Worm (Caenorhabditis elegans) whole organism, young adult: ENCODE data around the gene fbxa-72.

Experiments
- B0019.2 ChIP-seq: fragments of 200-800 bp; sonication (Bioruptor generic); conservative IDR thresholded peaks from 2 replicates; pipeline ENCODE4 v1.3.6; 2022; ENCODE audit warnings: missing genetic modification reagents, missing genetic modification characterization, missing compliant biosample characterization
- B0336.3 ChIP-seq: fragments of 200-800 bp; sonication (Bioruptor generic); IDR thresholded peaks from 2 replicates; pipeline ENCODE4 v1.3.6; 2022; ENCODE audit warnings: missing genetic modification characterization, missing compliant biosample characterization
- D2030.7 ChIP-seq: fragments of 200-800 bp; sonication (Bioruptor generic); IDR thresholded peaks from 2 replicates; pipeline ENCODE4 v1.3.6; 2022; ENCODE audit warnings: missing genetic modification reagents, missing genetic modification characterization, missing compliant biosample characterization
- F39B2.1 ChIP-seq: fragments of 200-800 bp; sonication (Bioruptor generic); IDR thresholded peaks from 2 replicates; pipeline ENCODE4 v1.3.6; 2022; ENCODE audit warnings: missing genetic modification reagents, missing genetic modification characterization, missing compliant biosample characterization
- F57A8.1 ChIP-seq: fragments of 200-800 bp; sonication (Bioruptor generic); optimal IDR thresholded peaks from 2 replicates; lab custom pipeline; 2018; ENCODE audit warnings: mild to moderate bottlenecking, missing genetic modification characterization, moderate library complexity, missing compliant biosample characterization
- T26A5.8 ChIP-seq: sonication (generic microtip); optimal IDR thresholded peaks from 2 replicates; lab custom pipeline; 2016; ENCODE audit warnings: missing genetic modification characterization, missing compliant biosample characterization
- Y53F4B.3 ChIP-seq: fragments of 200-800 bp; sonication (Bioruptor generic); IDR thresholded peaks from 2 replicates; pipeline ENCODE4 v1.3.6; 2022; ENCODE audit warnings: missing genetic modification reagents, missing genetic modification characterization, missing compliant biosample characterization
- Y53G8AR.9 ChIP-seq: fragments of 200-800 bp; sonication (Bioruptor generic); conservative IDR thresholded peaks from 2 replicates; pipeline ENCODE4 v1.3.6; 2022; ENCODE audit warnings: missing genetic modification reagents, missing genetic modification characterization, missing compliant biosample characterization
- Y95B8A.8 ChIP-seq: fragments of 200-800 bp; sonication (Bioruptor generic); IDR thresholded peaks from 2 replicates; pipeline ENCODE4 v1.3.6; 2022; ENCODE audit warnings: missing genetic modification reagents, missing genetic modification characterization, missing compliant biosample characterization
- akir-1 ChIP-seq: fragments of 200-800 bp; sonication (Bioruptor generic); optimal IDR thresholded peaks from 2 replicates; lab custom pipeline; 2018; ENCODE audit warnings: mild to moderate bottlenecking, missing genetic modification characterization, moderate library complexity, missing compliant biosample characterization
- aptf-3 ChIP-seq: fragments of 200-800 bp; sonication (Bioruptor generic); IDR thresholded peaks from 2 replicates; pipeline ENCODE4 v1.3.6; 2022; ENCODE audit warnings: missing genetic modification characterization, missing compliant biosample characterization
- athp-1 ChIP-seq: sonication (generic microtip); optimal IDR thresholded peaks from 2 replicates; lab custom pipeline; 2017; ENCODE audit warnings: mild to moderate bottlenecking, missing genetic modification characterization, missing compliant biosample characterization
- attf-3 ChIP-seq: fragments of 200-800 bp; sonication (Bioruptor generic); conservative IDR thresholded peaks from 2 replicates; pipeline ENCODE4 v1.3.6; 2022; ENCODE audit warnings: missing genetic modification reagents, missing genetic modification characterization, missing compliant biosample characterization
- cebp-1 ChIP-seq, 2 experiments: fragments of 200-800 bp in 1 of 2; sonication (Bioruptor generic) in 1 of 2; sonication (generic microtip) in 1 of 2; IDR thresholded peaks in 1 of 2; optimal IDR thresholded peaks in 1 of 2; 2 replicates each; pipeline versions ENCODE4 v1.3.6 to Lab custom; 2017 to 2022; ENCODE audit warnings: missing compliant biosample characterization in 2 of 2, missing genetic modification characterization in 2 of 2, mild to moderate bottlenecking in 1 of 2, missing genetic modification reagents in 1 of 2, moderate library complexity in 1 of 2
- ceh-58 ChIP-seq: fragments of 200-800 bp; sonication (Bioruptor generic); IDR thresholded peaks from 2 replicates; pipeline ENCODE4 v1.3.6; 2022; ENCODE audit warnings: missing genetic modification characterization, missing compliant biosample characterization
- ceh-91 ChIP-seq: fragments of 200-800 bp; sonication (Bioruptor generic); IDR thresholded peaks from 2 replicates; pipeline ENCODE4 v1.3.6; 2022; ENCODE audit warnings: missing genetic modification reagents, missing genetic modification characterization, missing compliant biosample characterization
- dpl-1 ChIP-seq: fragments of 150-350 bp; optimal IDR thresholded peaks from 2 replicates; lab custom pipeline; 2014; ENCODE audit warnings: missing biosample characterization, missing genetic modification reagents, missing genetic modification characterization
- ekl-4 ChIP-seq: fragments of 200-800 bp; sonication (Bioruptor generic); IDR thresholded peaks from 2 replicates; pipeline ENCODE4 v1.3.6; 2022; ENCODE audit warnings: missing genetic modification reagents, missing genetic modification characterization, missing compliant biosample characterization
- fkh-3 ChIP-seq: sonication (generic microtip); optimal IDR thresholded peaks from 2 replicates; lab custom pipeline; 2016; ENCODE audit warnings: mild to moderate bottlenecking, missing genetic modification characterization, missing compliant biosample characterization
- hlh-26 ChIP-seq: fragments of 200-800 bp; sonication (Bioruptor generic); conservative IDR thresholded peaks from 2 replicates; pipeline ENCODE4 v1.3.6; 2022; ENCODE audit warnings: missing genetic modification reagents, missing genetic modification characterization, missing compliant biosample characterization
- hmg-20 ChIP-seq: fragments of 200-800 bp; sonication (Bioruptor generic); IDR thresholded peaks from 2 replicates; pipeline ENCODE4 v1.3.6; 2022; ENCODE audit warnings: missing genetic modification reagents, missing genetic modification characterization, missing compliant biosample characterization
- lin-26 ChIP-seq: fragments of 200-800 bp; sonication (Bioruptor generic); IDR thresholded peaks from 2 replicates; pipeline ENCODE4 v1.3.6; 2022; ENCODE audit warnings: missing genetic modification reagents, missing genetic modification characterization, missing compliant biosample characterization
- lin-35 ChIP-seq, 3 experiments: fragments of 150-350 bp in 2 of 3; sonication (generic microtip) in 1 of 3; optimal IDR thresholded peaks; 2 replicates each; lab custom pipeline; 2014 to 2018; ENCODE audit warnings: missing biosample characterization in 3 of 3, missing genetic modification characterization in 3 of 3, missing genetic modification reagents in 3 of 3
- madf-6 ChIP-seq: fragments of 200-800 bp; sonication (Bioruptor generic); IDR thresholded peaks from 2 replicates; pipeline ENCODE4 v1.3.6; 2022; ENCODE audit warnings: missing genetic modification reagents, missing genetic modification characterization, missing compliant biosample characterization
- mxl-1 ChIP-seq: sonication (generic microtip); optimal IDR thresholded peaks from 2 replicates; lab custom pipeline; 2016; ENCODE audit warnings: missing genetic modification characterization, missing compliant biosample characterization
- pha-4 ChIP-seq: fragments of 150-350 bp; sonication (generic microtip); optimal IDR thresholded peaks from 2 replicates; lab custom pipeline; 2014; ENCODE audit warnings: missing biosample characterization, missing genetic modification reagents, missing genetic modification characterization
- rcor-1 ChIP-seq: fragments of 200-800 bp; sonication (Bioruptor generic); IDR thresholded peaks from 2 replicates; pipeline ENCODE4 v1.3.6; 2022; ENCODE audit warnings: missing genetic modification reagents, missing genetic modification characterization, missing compliant biosample characterization
- rec-8 ChIP-seq, 2 experiments: sonication (generic microtip); optimal IDR thresholded peaks; 2 replicates each; lab custom pipeline; 2016; ENCODE audit warnings: mild to moderate bottlenecking in 2 of 2, missing genetic modification characterization in 2 of 2, missing genetic modification reagents in 2 of 2, missing genotype in 2 of 2, missing biosample characterization in 1 of 2, missing compliant biosample characterization in 1 of 2, moderate library complexity in 1 of 2
- rpc-1 ChIP-seq, 2 experiments: fragments of 150-350 bp in 1 of 2; sonication (generic microtip) in 1 of 2; optimal IDR thresholded peaks; 2 replicates each; lab custom pipeline; 2014 to 2018; ENCODE audit warnings: missing biosample characterization in 1 of 2, missing genetic modification characterization in 1 of 2, missing genetic modification reagents in 1 of 2, missing genotype in 1 of 2
- sea-2 ChIP-seq: fragments of 200-800 bp; sonication (Bioruptor generic); IDR thresholded peaks from 2 replicates; pipeline ENCODE4 v1.3.6; 2022; ENCODE audit warnings: missing genetic modification characterization, missing compliant biosample characterization
- snpc-1.1 ChIP-seq: sonication (generic microtip); optimal IDR thresholded peaks from 2 replicates; lab custom pipeline; 2017; ENCODE audit warnings: missing genetic modification characterization, mild to moderate bottlenecking, missing compliant biosample characterization, antibody characterized with exemption, moderate library complexity, missing genotype, missing genetic modification reagents; ENCODE audit not compliant: insufficient read depth
- snpc-3.4 ChIP-seq: sonication (generic microtip); optimal IDR thresholded peaks from 2 replicates; lab custom pipeline; 2017; ENCODE audit warnings: missing genetic modification characterization, mild to moderate bottlenecking, missing compliant biosample characterization, antibody characterized with exemption, moderate library complexity, missing genotype, missing genetic modification reagents
- snpc-4 ChIP-seq, 5 experiments: fragments of 150-350 bp in 1 of 5; sonication (generic microtip) in 4 of 5; optimal IDR thresholded peaks; 2 replicates each; lab custom pipeline; 2014 to 2018; ENCODE audit warnings: missing genetic modification characterization in 5 of 5, missing biosample characterization in 3 of 5, antibody characterized with exemption in 2 of 5, mild to moderate bottlenecking in 2 of 5, missing compliant biosample characterization in 2 of 5, missing genotype in 2 of 5, moderate library complexity in 2 of 5, missing genetic modification reagents in 1 of 5
- tbx-9 ChIP-seq: sonication (generic microtip); optimal IDR thresholded peaks from 2 replicates; lab custom pipeline; 2016; ENCODE audit warnings: borderline replicate concordance, missing genetic modification characterization, inconsistent platforms, missing compliant biosample characterization
- xnd-1 ChIP-seq: sonication (generic microtip); optimal IDR thresholded peaks from 2 replicates; lab custom pipeline; 2016; ENCODE audit warnings: missing genotype, missing genetic modification reagents, missing genetic modification characterization, missing compliant biosample characterization
- zim-3 ChIP-seq: sonication (generic microtip); optimal IDR thresholded peaks from 2 replicates; lab custom pipeline; 2017; ENCODE audit warnings: mild to moderate bottlenecking, missing genetic modification characterization, moderate library complexity, missing compliant biosample characterization
- ztf-18 ChIP-seq: sonication (generic microtip); optimal IDR thresholded peaks from 2 replicates; lab custom pipeline; 2016; ENCODE audit warnings: missing genotype, mild to moderate bottlenecking, missing genetic modification characterization, missing compliant biosample characterization
- ztf-22 ChIP-seq: fragments of 200-800 bp; sonication (Bioruptor generic); optimal IDR thresholded peaks from 2 replicates; lab custom pipeline; 2018; ENCODE audit warnings: mild to moderate bottlenecking, missing genetic modification characterization, moderate library complexity, missing compliant biosample characterization
- ztf-28 ChIP-seq: fragments of 200-800 bp; sonication (Bioruptor generic); IDR thresholded peaks from 2 replicates; pipeline ENCODE4 v1.3.6; 2022; ENCODE audit warnings: missing genetic modification reagents, missing genetic modification characterization, missing compliant biosample characterization
- ztf-3 ChIP-seq: fragments of 200-800 bp; sonication (Bioruptor generic); optimal IDR thresholded peaks from 2 replicates; lab custom pipeline; 2018; ENCODE audit warnings: mild to moderate bottlenecking, missing genetic modification characterization, missing compliant biosample characterization

Gene fbxa-72

ce11 chrV:724470-724890 lies 47.9 kb upstream of the fbxa-72 start (continued):
- no peak for TF ChIP-seq Y95B8A.8 (GFP tag; lab: Robert Waterston, UW)
- no peak for TF ChIP-seq snpc-4 (GFP tag; optimal IDR thresholded peaks at IDR 0.05; lab: Kevin White, UChicago)
- TF ChIP-seq snpc-4 (tag; optimal IDR thresholded peaks at IDR 0.05; lab: Kevin White, UChicago), result no peak
- TF ChIP-seq cebp-1 (GFP tag; IDR thresholded peaks at IDR 0.05; lab: Robert Waterston, UW), result no peak
- no peak for TF ChIP-seq cebp-1 (tag; optimal IDR thresholded peaks at IDR 0.05; lab: Kevin White, UChicago)
- no peak for TF ChIP-seq xnd-1 (tag; lab: Kevin White, UChicago)
- no peak for TF ChIP-seq fkh-3 (tag; lab: Kevin White, UChicago)
- TF ChIP-seq ztf-18 (tag; lab: Kevin White, UChicago), result no peak
- no peak for TF ChIP-seq hmg-20 (GFP tag; lab: Robert Waterston, UW)
- no peak for TF ChIP-seq mxl-1 (tag; lab: Kevin White, UChicago)
- TF ChIP-seq ceh-58, result no peak
- TF ChIP-seq tbx-9, result no peak
- no peak for TF ChIP-seq pha-4 (tag; lab: Kevin White, UChicago)
- no peak for TF ChIP-seq hlh-26 (GFP tag; lab: Robert Waterston, UW)
- TF ChIP-seq athp-1 (tag; lab: Kevin White, UChicago), result no peak
- TF ChIP-seq zim-3 (tag; lab: Kevin White, UChicago), result peak; percentile 54
- TF ChIP-seq T26A5.8, result no peak
- no peak; the same call in 1 of the 2 replicates for TF ChIP-seq Y53G8AR.9 (GFP tag; lab: Robert Waterston, UW)
- TF ChIP-seq attf-3 (GFP tag; lab: Robert Waterston, UW), result no peak
- no peak for TF ChIP-seq D2030.7
- TF ChIP-seq madf-6 (GFP tag; lab: Robert Waterston, UW), result no peak
- no peak for TF ChIP-seq rpc-1 (optimal IDR thresholded peaks at IDR 0.05; lab: Kevin White, UChicago)
- no peak for TF ChIP-seq rpc-1 (tag; optimal IDR thresholded peaks at IDR 0.05; lab: Kevin White, UChicago)
- no peak for TF ChIP-seq ekl-4 (GFP tag; lab: Robert Waterston, UW)
- no peak for TF ChIP-seq dpl-1 (GFP tag; lab: Kevin White, UChicago)
- TF ChIP-seq F57A8.1 (GFP tag; lab: Kevin White, UChicago), result no peak
- TF ChIP-seq ztf-22 (GFP tag; lab: Kevin White, UChicago), result no peak
- peak in 1 of 3 experiments; percentile 43 for TF ChIP-seq lin-35 (GFP tag; optimal IDR thresholded peaks at IDR 0.05; lab: Kevin White, UChicago)
- TF ChIP-seq ceh-91, result no peak
- no peak for TF ChIP-seq B0019.2 (GFP tag; lab: Robert Waterston, UW)
- TF ChIP-seq aptf-3 (GFP tag; lab: Robert Waterston, UW), result no peak
- TF ChIP-seq ztf-28 (GFP tag; lab: Robert Waterston, UW), result peak; percentile 48; the same call in 1 of the 2 replicates
- no peak for TF ChIP-seq F39B2.1 (GFP tag; lab: Robert Waterston, UW)
- TF ChIP-seq rcor-1 (GFP tag; lab: Robert Waterston, UW), result no peak
- TF ChIP-seq snpc-1.1, result no peak
- TF ChIP-seq snpc-3.4 (tag; lab: Kevin White, UChicago), result peak; percentile 22
- TF ChIP-seq Y53F4B.3 (GFP tag; lab: Robert Waterston, UW), result 0 out of 2 replicates have a peak, but pooled peaks have one; percentile 6
- peak; percentile 6 for TF ChIP-seq B0336.3 (GFP tag; lab: Robert Waterston, UW)
- TF ChIP-seq sea-2 (GFP tag; lab: Robert Waterston, UW), result no peak
- TF ChIP-seq rec-8 (tag; optimal IDR thresholded peaks at IDR 0.05; lab: Kevin White, UChicago), result no peak
- no peak for TF ChIP-seq akir-1
- peak; percentile 60 for TF ChIP-seq lin-26
- no peak for TF ChIP-seq ztf-3
